Worm (Caenorhabditis elegans) whole organism, L4 larva: Measurements from ENCODE around the gene scl-20.

Experiments used
- F26F4.8 ChIP-seq: fragments of 200-800 bp; sonication (Bioruptor generic); conservative IDR thresholded peaks from 2 replicates; pipeline ENCODE4 v1.3.6; 2022; ENCODE audit warnings: missing genetic modification characterization, missing compliant biosample characterization
- F49E8.2 ChIP-seq: sonication (generic microtip); optimal IDR thresholded peaks from 2 replicates; lab custom pipeline; 2016; ENCODE audit warnings: missing compliant biosample characterization, mild to moderate bottlenecking, missing genetic modification characterization, borderline replicate concordance
- R02D3.7 ChIP-seq: fragments of 150-350 bp; sonication (generic microtip); optimal IDR thresholded peaks from 3 replicates; lab custom pipeline; 2014; ENCODE audit warnings: missing biosample characterization, missing genetic modification characterization
- Y48G9A.11 ChIP-seq: fragments of 200-800 bp; sonication (Bioruptor generic); IDR thresholded peaks from 2 replicates; pipeline ENCODE4 v1.3.6; 2022; ENCODE audit warnings: missing genetic modification reagents, missing genetic modification characterization, missing compliant biosample characterization
- aha-1 ChIP-seq: fragments of 150-350 bp; peaks from one replicate; lab custom pipeline; 2014; ENCODE audit warnings: missing biosample characterization, missing genetic modification characterization
- aly-2 ChIP-seq: sonication (generic microtip); optimal IDR thresholded peaks from 2 replicates; lab custom pipeline; 2018; ENCODE audit warnings: missing biosample characterization, missing genetic modification characterization
- attf-4 ChIP-seq: sonication (generic microtip); optimal IDR thresholded peaks from 3 replicates; lab custom pipeline; 2017; ENCODE audit warnings: missing biosample characterization, missing genetic modification characterization
- ceh-20 ChIP-seq: fragments of 200-800 bp; sonication (Bioruptor generic); IDR thresholded peaks from 2 replicates; pipeline ENCODE4 v1.3.6; 2022; ENCODE audit warnings: missing genetic modification reagents, missing genetic modification characterization, missing compliant biosample characterization
- ceh-28 ChIP-seq: fragments of 150-350 bp; optimal IDR thresholded peaks from 2 replicates; lab custom pipeline; 2014; ENCODE audit warnings: missing biosample characterization, missing genetic modification reagents, missing genetic modification characterization
- ceh-44 ChIP-seq: fragments of 200-800 bp; sonication (Bioruptor generic); IDR thresholded peaks from 2 replicates; pipeline ENCODE4 v1.3.6; 2022; ENCODE audit warnings: missing genetic modification reagents, missing genetic modification characterization, missing compliant biosample characterization
- ctbp-1 ChIP-seq: fragments of 200-800 bp; sonication (Bioruptor generic); IDR thresholded peaks from 2 replicates; pipeline ENCODE4 v1.3.6; 2022; ENCODE audit warnings: missing genetic modification reagents, missing genetic modification characterization, missing compliant biosample characterization
- daf-12 ChIP-seq: fragments of 150-350 bp; optimal IDR thresholded peaks from 2 replicates; lab custom pipeline; 2014; ENCODE audit warnings: missing biosample characterization, missing genetic modification reagents, missing genetic modification characterization
- daf-19 ChIP-seq: fragments of 200-800 bp; sonication (Bioruptor generic); conservative IDR thresholded peaks from 2 replicates; pipeline ENCODE4 v1.3.6; 2022; ENCODE audit warnings: missing genetic modification characterization, missing compliant biosample characterization
- dmd-6 ChIP-seq: fragments of 200-800 bp; sonication (Bioruptor generic); IDR thresholded peaks from 2 replicates; pipeline ENCODE4 v1.3.6; 2022; ENCODE audit warnings: missing genetic modification reagents, missing genetic modification characterization, missing compliant biosample characterization
- dmd-8 ChIP-seq: fragments of 200-800 bp; sonication (Bioruptor generic); IDR thresholded peaks from 2 replicates; pipeline ENCODE4 v1.3.6; 2022; ENCODE audit warnings: missing genetic modification characterization, missing compliant biosample characterization
- dmd-9 ChIP-seq: fragments of 200-800 bp; sonication (Bioruptor generic); IDR thresholded peaks from 2 replicates; pipeline ENCODE4 v1.3.6; 2022; ENCODE audit warnings: missing genetic modification reagents, missing genetic modification characterization, missing compliant biosample characterization
- duxl-1 ChIP-seq: sonication (generic microtip); optimal IDR thresholded peaks from 2 replicates; lab custom pipeline; 2016; ENCODE audit warnings: mild to moderate bottlenecking, missing genetic modification characterization, moderate library complexity, missing compliant biosample characterization; ENCODE audit not compliant: poor library complexity
- jun-1 ChIP-seq: fragments of 150-350 bp; optimal IDR thresholded peaks from 2 replicates; lab custom pipeline; 2014; ENCODE audit warnings: missing biosample characterization, missing genetic modification reagents, missing genetic modification characterization
- lin-29 ChIP-seq: fragments of 200-800 bp; sonication (Bioruptor generic); IDR thresholded peaks from 2 replicates; pipeline ENCODE4 v1.3.6; 2022; ENCODE audit warnings: missing genetic modification reagents, missing genetic modification characterization, missing compliant biosample characterization
- lin-38 ChIP-seq: fragments of 200-800 bp; sonication (Bioruptor generic); IDR thresholded peaks from 2 replicates; pipeline ENCODE4 v1.3.6; 2022; ENCODE audit warnings: missing genetic modification reagents, missing genetic modification characterization, missing compliant biosample characterization
- lin-39 ChIP-seq: fragments of 150-350 bp; optimal IDR thresholded peaks from 2 replicates; lab custom pipeline; 2014; ENCODE audit warnings: missing biosample characterization, missing genetic modification reagents, missing genetic modification characterization
- lir-3 ChIP-seq: sonication (generic microtip); optimal IDR thresholded peaks from 2 replicates; lab custom pipeline; 2016; ENCODE audit warnings: mild to moderate bottlenecking, missing genetic modification characterization, missing compliant biosample characterization
- lsy-2 ChIP-seq, 2 experiments: fragments of 150-350 bp in 1 of 2; sonication (generic microtip) in 1 of 2; optimal IDR thresholded peaks; 2 replicates each; lab custom pipeline; 2014 to 2017; ENCODE audit warnings: missing biosample characterization in 2 of 2, missing genetic modification characterization in 2 of 2
- madf-5 ChIP-seq, 2 experiments: fragments of 200-800 bp; sonication (Bioruptor generic); IDR thresholded peaks; 2 replicates each; pipeline ENCODE4 v1.3.6; 2022; ENCODE audit warnings: missing compliant biosample characterization in 2 of 2, missing genetic modification characterization in 2 of 2
- mdl-1 ChIP-seq, 2 experiments: fragments of 150-350 bp in 1 of 2; sonication (generic microtip) in 1 of 2; optimal IDR thresholded peaks; 2 replicates each; lab custom pipeline; 2014 to 2017; ENCODE audit warnings: missing biosample characterization in 2 of 2, missing genetic modification characterization in 2 of 2
- mdt-29 ChIP-seq: fragments of 200-800 bp; sonication (Bioruptor generic); IDR thresholded peaks from 2 replicates; pipeline ENCODE4 v1.3.6; 2022; ENCODE audit warnings: missing genetic modification reagents, missing genetic modification characterization, missing compliant biosample characterization
- nhr-11 ChIP-seq: fragments of 150-350 bp; optimal IDR thresholded peaks from 2 replicates; lab custom pipeline; 2014; ENCODE audit warnings: missing biosample characterization, missing genetic modification characterization
- nhr-28 ChIP-seq: fragments of 150-350 bp; optimal IDR thresholded peaks from 2 replicates; lab custom pipeline; 2014; ENCODE audit warnings: missing biosample characterization, missing genetic modification characterization
- nhr-42 ChIP-seq: fragments of 200-800 bp; sonication (Bioruptor generic); IDR thresholded peaks from 2 replicates; pipeline ENCODE4 v1.3.6; 2022; ENCODE audit warnings: missing genetic modification characterization, missing compliant biosample characterization
- nhr-77 ChIP-seq: fragments of 150-350 bp; optimal IDR thresholded peaks from 2 replicates; lab custom pipeline; 2014; ENCODE audit warnings: missing biosample characterization, missing genetic modification characterization
- set-16 ChIP-seq: fragments of 200-800 bp; sonication (Bioruptor generic); IDR thresholded peaks from 2 replicates; pipeline ENCODE4 v1.3.6; 2022; ENCODE audit warnings: missing genetic modification reagents, missing genetic modification characterization, missing compliant biosample characterization
- spr-1 ChIP-seq: sonication (generic microtip); optimal IDR thresholded peaks from 2 replicates; lab custom pipeline; 2016; ENCODE audit warnings: mild to moderate bottlenecking, missing genetic modification characterization, missing compliant biosample characterization
- unc-130 ChIP-seq: sonication (generic microtip); optimal IDR thresholded peaks from 2 replicates; lab custom pipeline; 2016; ENCODE audit warnings: missing genetic modification reagents, missing genetic modification characterization, missing compliant biosample characterization
- unc-39 ChIP-seq: sonication (generic microtip); optimal IDR thresholded peaks from 2 replicates; lab custom pipeline; 2017; ENCODE audit warnings: missing biosample characterization, missing genetic modification characterization
- unc-62 ChIP-seq, 3 experiments: fragments of 150-350 bp in 1 of 3; sonication (generic microtip); optimal IDR thresholded peaks in 2 of 3; peaks in 1 of 3; 1 replicate in 1 of 3; 2 replicates in 2 of 3; lab custom pipeline; 2014 to 2017; ENCODE audit warnings: missing biosample characterization in 3 of 3, missing genetic modification characterization in 3 of 3, missing genetic modification reagents in 3 of 3, missing genotype in 1 of 3
- zag-1 ChIP-seq: fragments of 150-350 bp; optimal IDR thresholded peaks from 2 replicates; lab custom pipeline; 2014; ENCODE audit warnings: missing biosample characterization, missing genetic modification characterization
- zip-11 ChIP-seq: fragments of 200-800 bp; sonication (Bioruptor generic); IDR thresholded peaks from 2 replicates; pipeline ENCODE4 v1.3.6; 2022; ENCODE audit warnings: missing genetic modification characterization, missing compliant biosample characterization
- zip-2 ChIP-seq: fragments of 150-350 bp; optimal IDR thresholded peaks from 2 replicates; lab custom pipeline; 2014; ENCODE audit warnings: missing biosample characterization, missing genetic modification characterization

The scl-20 gene

DNA sequence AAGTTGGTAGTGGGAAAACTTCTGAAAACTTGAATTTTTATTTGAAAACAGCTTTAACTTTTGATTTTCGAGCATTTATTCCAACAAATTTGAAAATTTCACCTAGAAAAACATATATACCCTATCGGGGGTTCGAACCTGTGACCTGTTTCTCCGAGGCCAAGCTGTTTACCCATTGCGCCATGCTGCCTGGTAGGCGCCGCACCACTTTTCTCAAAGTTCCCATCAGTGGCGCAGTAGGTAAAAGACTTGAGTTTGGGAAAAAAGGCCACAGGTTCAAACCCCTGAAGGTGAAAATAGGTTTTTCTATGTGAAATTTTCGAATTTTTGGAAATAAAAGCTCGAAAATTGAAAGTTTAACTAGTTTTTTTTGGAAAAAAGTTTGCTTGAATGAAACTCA, 46.3 kb upstream of the scl-20 start (continued):
- TF ChIP-seq mdl-1 (tag; optimal IDR thresholded peaks at IDR 0.05; lab: Kevin White, UChicago) (no peak), unc-62 (GFP tag; optimal IDR thresholded peaks at IDR 0.05 in 1 of 2; lab: Kevin White, UChicago) (peak in 1 of 2 experiments; percentile 41), unc-62 (tag; optimal IDR thresholded peaks at IDR 0.05; lab: Kevin White, UChicago) (no peak)

DNA sequence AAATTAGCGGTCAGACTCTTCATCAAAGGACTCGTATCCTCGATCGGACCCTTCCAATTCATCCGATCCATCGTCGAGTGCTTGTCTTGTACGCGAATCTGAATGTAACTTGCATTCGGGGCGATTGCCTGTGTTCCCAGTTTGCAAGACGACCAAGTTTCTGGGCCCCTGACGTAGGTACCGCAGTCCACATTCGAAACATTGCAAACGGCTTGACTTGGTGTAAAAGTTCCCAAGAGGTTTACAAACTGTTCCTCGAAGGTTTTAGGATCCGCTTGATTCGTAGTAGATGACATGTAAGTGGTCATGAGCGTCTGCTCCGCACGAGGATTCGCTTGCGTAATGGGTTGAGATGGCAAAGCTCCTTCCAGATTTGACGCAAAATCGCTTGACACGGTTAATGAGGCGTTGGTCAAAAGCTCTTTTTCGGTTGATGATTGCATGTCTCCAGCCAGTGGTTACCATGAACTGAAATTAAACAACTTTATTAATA, 42.0 kb upstream of the scl-20 start, which contains the start of gene Y17D7B.4:
Y17D7B.4 (minus strand) TSS at position 443 of the 493 bp plus-strand sequence.
- no peak for TF ChIP-seq unc-39
- peak; percentile 95 for TF ChIP-seq aha-1 (tag; lab: Kevin White, UChicago)
- no peak for TF ChIP-seq ceh-44 (GFP tag; lab: Robert Waterston, UW)
- TF ChIP-seq madf-5 (GFP tag; IDR thresholded peaks at IDR 0.05; lab: Robert Waterston, UW), result no peak
- no peak for TF ChIP-seq unc-130 (GFP tag; lab: Kevin White, UChicago)
- TF ChIP-seq lin-39, result no peak
- TF ChIP-seq F49E8.2, result no peak
- no peak for TF ChIP-seq dmd-6
- no peak for TF ChIP-seq zag-1 (tag; lab: Kevin White, UChicago)
- no peak for TF ChIP-seq ceh-20 (GFP tag; lab: Robert Waterston, UW)
- 0 out of 2 replicates have a peak, but pooled peaks have one; percentile 51 for TF ChIP-seq nhr-42 (GFP tag; lab: Robert Waterston, UW)
- no peak for TF ChIP-seq dmd-8 (GFP tag; lab: Robert Waterston, UW)
- TF ChIP-seq set-16 (GFP tag; lab: Robert Waterston, UW), result no peak
- no peak for TF ChIP-seq F26F4.8
- TF ChIP-seq duxl-1 (tag; lab: Kevin White, UChicago), result peak; percentile 57
- TF ChIP-seq unc-62 (GFP tag; optimal IDR thresholded peaks at IDR 0.05 in 1 of 2; lab: Kevin White, UChicago), result peak in 1 of 2 experiments; percentile 66
- no peak for TF ChIP-seq unc-62 (tag; optimal IDR thresholded peaks at IDR 0.05; lab: Kevin White, UChicago)
- 0 out of 2 replicates have a peak, but pooled peaks have one; percentile 9 for TF ChIP-seq Y48G9A.11

DNA sequence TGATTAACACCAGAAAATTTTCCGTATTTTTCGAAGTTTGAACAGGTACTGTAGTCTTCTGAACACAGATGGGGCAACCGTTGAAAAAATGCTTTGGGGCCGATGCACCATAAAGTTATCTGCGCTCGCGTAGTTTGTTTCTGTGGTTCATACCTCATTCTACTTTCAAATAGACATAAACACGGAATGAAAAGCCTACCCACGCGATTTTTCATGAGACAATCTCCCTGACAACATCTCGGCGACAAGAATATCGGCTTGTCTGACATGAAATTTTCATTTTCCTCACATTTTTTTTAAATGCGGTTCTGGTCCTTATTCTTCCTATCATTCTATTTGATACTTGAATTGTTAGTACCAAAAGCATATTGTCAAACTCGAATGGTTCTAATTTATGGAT, 38.5 kb upstream of the scl-20 start, which contains the start of gene clec-257:
clec-257 (plus strand) TSS at position 301 of the 400 bp plus-strand sequence.
- no peak for TF ChIP-seq ceh-20 (GFP tag; lab: Robert Waterston, UW)
- TF ChIP-seq F49E8.2, result no peak
- TF ChIP-seq zip-11 (GFP tag; lab: Robert Waterston, UW), result no peak
- TF ChIP-seq aly-2 (tag; lab: Kevin White, UChicago), result no peak
- TF ChIP-seq lir-3 (tag; lab: Kevin White, UChicago), result no peak
- no peak for TF ChIP-seq mdl-1 (tag; optimal IDR thresholded peaks at IDR 0.05; lab: Kevin White, UChicago)
- no peak for TF ChIP-seq jun-1 (tag; lab: Kevin White, UChicago)
- no peak for TF ChIP-seq nhr-11 (tag; lab: Kevin White, UChicago)
- no peak for TF ChIP-seq set-16 (GFP tag; lab: Robert Waterston, UW)
- TF ChIP-seq zip-2 (tag; lab: Kevin White, UChicago), result no peak
- no peak for TF ChIP-seq daf-12
- no peak for TF ChIP-seq R02D3.7
- no peak for TF ChIP-seq Y48G9A.11
- TF ChIP-seq lin-29 (GFP tag; lab: Robert Waterston, UW), result no peak
- TF ChIP-seq, all 104 proteins: peak for 0

DNA sequence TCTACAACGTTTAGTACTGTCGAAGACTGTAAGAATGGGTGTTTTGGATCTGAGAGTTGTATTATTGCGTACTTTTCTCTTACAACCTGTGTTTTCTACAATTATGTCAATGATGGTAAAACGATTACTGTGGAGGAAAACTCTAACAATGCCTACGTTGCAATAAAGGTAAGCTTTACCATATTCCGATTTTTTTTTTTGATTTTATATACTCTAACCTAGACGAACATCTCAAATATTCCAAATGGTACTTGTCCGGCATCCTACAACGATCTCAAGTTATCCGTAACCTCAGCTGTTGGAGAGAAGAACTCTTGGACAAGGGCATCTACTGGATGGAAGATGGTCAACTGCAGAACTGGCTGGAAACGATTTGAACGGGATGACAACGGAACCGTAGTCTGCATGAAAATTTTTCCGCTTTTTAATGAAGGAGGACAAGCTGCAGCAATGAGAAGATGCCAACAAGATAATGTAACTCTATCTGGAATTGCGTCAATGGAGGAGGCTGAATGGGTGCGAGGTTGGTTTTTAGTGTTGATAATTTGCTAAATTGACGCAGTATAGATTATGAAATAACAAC, 37.6 kb upstream of the scl-20 start:
- peak in 1 of 2 experiments; percentile 90 for TF ChIP-seq unc-62 (GFP tag; optimal IDR thresholded peaks at IDR 0.05 in 1 of 2; lab: Kevin White, UChicago)
- no peak for TF ChIP-seq unc-62 (tag; optimal IDR thresholded peaks at IDR 0.05; lab: Kevin White, UChicago)
- peak; percentile 91 for TF ChIP-seq aha-1 (tag; lab: Kevin White, UChicago)
- no peak for TF ChIP-seq ceh-28 (tag; lab: Kevin White, UChicago)
- no peak for TF ChIP-seq dmd-6

DNA sequence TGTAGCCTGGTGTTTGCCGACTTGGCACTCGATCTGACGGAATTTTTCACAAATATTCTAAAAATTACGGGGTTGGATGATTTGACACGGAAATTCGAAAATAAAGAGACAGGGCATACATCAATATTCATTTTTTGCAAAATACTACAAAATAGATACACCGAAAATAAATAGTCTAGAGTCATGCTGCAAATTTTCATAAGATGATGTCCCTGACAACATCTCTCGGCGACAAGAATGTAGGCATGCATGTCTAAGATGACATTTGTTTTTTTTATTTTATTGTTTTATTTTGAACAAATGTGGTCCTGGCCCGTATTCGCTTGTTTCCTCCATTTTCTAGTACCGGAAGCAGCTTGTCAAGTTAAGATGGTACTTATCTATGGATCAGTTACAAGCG, 37.1 kb upstream of the scl-20 start, which contains the start of gene clec-256:
clec-256 (plus strand) TSS at position 301 of the 400 bp plus-strand sequence.
- TF ChIP-seq ctbp-1 (GFP tag; lab: Robert Waterston, UW) (no peak), attf-4 (no peak), mdt-29 (GFP tag; lab: Robert Waterston, UW) (no peak), spr-1 (tag; lab: Kevin White, UChicago) (no peak), lin-38 (GFP tag; lab: Robert Waterston, UW) (no peak), lsy-2 (tag; optimal IDR thresholded peaks at IDR 0.05; lab: Kevin White, UChicago) (no peak), daf-19 (GFP tag; lab: Robert Waterston, UW) (no peak), dmd-9 (GFP tag; lab: Robert Waterston, UW) (no peak), nhr-28 (tag; lab: Kevin White, UChicago) (no peak), nhr-77 (tag; lab: Kevin White, UChicago) (no peak)
